Worm (Caenorhabditis elegans) whole organism, L4 larva: ENCODE results near the gene sdz-26.

ENCODE experiments used
- ama-1 ChIP-seq: fragments of 150-350 bp; optimal IDR thresholded peaks from 2 replicates; lab custom pipeline; 2014; ENCODE audit warnings: inconsistent platforms, mixed read lengths
- daf-8 ChIP-seq: fragments of 200-800 bp; sonication (Bioruptor generic); IDR thresholded peaks from 2 replicates; pipeline ENCODE4 v1.3.6; 2022; ENCODE audit warnings: missing genetic modification characterization, missing compliant biosample characterization
- egl-27 ChIP-seq: sonication (generic microtip); optimal IDR thresholded peaks from 3 replicates; lab custom pipeline; 2017; ENCODE audit warnings: missing biosample characterization, missing genetic modification reagents, missing genetic modification characterization
- fos-1 ChIP-seq: fragments of 150-350 bp; optimal IDR thresholded peaks from 2 replicates; lab custom pipeline; 2014; ENCODE audit warnings: missing biosample characterization, missing genetic modification characterization
- lir-3 ChIP-seq: sonication (generic microtip); optimal IDR thresholded peaks from 2 replicates; lab custom pipeline; 2016; ENCODE audit warnings: mild to moderate bottlenecking, missing genetic modification characterization, missing compliant biosample characterization
- lsy-2 ChIP-seq, 2 experiments: fragments of 150-350 bp in 1 of 2; sonication (generic microtip) in 1 of 2; optimal IDR thresholded peaks; 2 replicates each; lab custom pipeline; 2014 to 2017; ENCODE audit warnings: missing biosample characterization in 2 of 2, missing genetic modification characterization in 2 of 2
- nhr-77 ChIP-seq: fragments of 150-350 bp; optimal IDR thresholded peaks from 2 replicates; lab custom pipeline; 2014; ENCODE audit warnings: missing biosample characterization, missing genetic modification characterization
- rbr-2 ChIP-seq: sonication (generic microtip); optimal IDR thresholded peaks from 2 replicates; lab custom pipeline; 2016; ENCODE audit warnings: missing genotype, missing genetic modification characterization, missing compliant biosample characterization
- zfp-3 ChIP-seq: fragments of 200-800 bp; sonication (Bioruptor generic); conservative IDR thresholded peaks from 2 replicates; pipeline ENCODE4 v1.3.6; 2022; ENCODE audit warnings: missing genetic modification reagents, missing genetic modification characterization, missing compliant biosample characterization

DNA sequence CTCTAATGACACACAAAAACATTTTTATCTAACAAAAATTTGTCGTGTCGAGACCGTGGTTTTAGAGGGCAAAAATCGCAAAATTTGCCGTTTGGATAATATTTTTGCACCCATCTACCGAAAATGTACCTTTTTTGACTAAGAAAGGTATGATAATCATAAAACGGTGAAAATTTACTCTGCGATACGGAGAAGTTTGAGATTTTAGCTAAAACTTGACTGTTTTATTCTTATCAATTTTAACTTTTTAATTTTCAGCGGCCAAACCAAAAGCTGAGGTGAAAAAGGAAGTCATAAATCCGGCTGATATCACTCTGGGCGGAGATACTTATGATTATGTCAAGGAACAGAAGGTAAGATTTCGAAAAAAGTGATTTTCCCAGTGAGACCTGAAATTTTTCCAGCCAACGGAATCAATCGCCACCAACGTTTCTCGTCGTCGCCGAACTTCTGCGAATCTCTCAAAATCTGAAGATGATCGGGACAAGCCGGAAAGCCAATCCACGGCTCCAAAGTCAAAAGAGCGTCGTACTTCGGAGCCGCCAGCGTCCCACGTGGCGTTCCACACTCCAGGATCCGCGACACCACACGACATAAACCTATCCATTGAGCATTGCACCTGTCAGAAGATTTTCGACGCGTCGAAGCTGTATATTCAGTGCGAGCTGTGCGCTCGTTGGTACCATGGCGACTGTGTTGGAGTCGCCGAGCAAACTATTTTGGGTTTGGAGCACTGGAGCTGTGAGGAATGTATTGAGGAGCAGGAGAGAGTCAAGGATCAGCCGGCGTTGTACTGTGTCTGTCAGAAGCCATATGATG, 24.8 kb downstream of the sdz-26 start:
- TF ChIP-seq lsy-2 (tag; optimal IDR thresholded peaks at IDR 0.05; lab: Kevin White, UChicago) (peak in 1 of 2 experiments; percentile 11), nhr-77 (no peak), egl-27 (tag; lab: Kevin White, UChicago) (no peak), zfp-3 (GFP tag; lab: Robert Waterston, UW) (no peak), ama-1 (no peak), daf-8 (no peak), lir-3 (tag; lab: Kevin White, UChicago) (no peak), fos-1 (tag; lab: Kevin White, UChicago) (no peak), rbr-2 (tag; lab: Kevin White, UChicago) (no peak)
